Worm (Caenorhabditis elegans): ENCODE results near the gene F46C5.2.

ce11 chrII:8878528-8878927, 49.4 kb upstream of the F46C5.2 start:
- no peak for TF ChIP-seq ama-1 (optimal IDR thresholded peaks at IDR 0.05)
- no peak for TF ChIP-seq nhr-67 (tag; optimal IDR thresholded peaks at IDR 0.05)
- TF ChIP-seq ztf-4 (tag; optimal IDR thresholded peaks at IDR 0.05): no peak
- no peak for TF ChIP-seq eor-1 (tag; optimal IDR thresholded peaks at IDR 0.05)

All from whole organism, L3 larva.